Worm (Caenorhabditis elegans): ENCODE measurements around the gene F58G11.4.

DNA sequence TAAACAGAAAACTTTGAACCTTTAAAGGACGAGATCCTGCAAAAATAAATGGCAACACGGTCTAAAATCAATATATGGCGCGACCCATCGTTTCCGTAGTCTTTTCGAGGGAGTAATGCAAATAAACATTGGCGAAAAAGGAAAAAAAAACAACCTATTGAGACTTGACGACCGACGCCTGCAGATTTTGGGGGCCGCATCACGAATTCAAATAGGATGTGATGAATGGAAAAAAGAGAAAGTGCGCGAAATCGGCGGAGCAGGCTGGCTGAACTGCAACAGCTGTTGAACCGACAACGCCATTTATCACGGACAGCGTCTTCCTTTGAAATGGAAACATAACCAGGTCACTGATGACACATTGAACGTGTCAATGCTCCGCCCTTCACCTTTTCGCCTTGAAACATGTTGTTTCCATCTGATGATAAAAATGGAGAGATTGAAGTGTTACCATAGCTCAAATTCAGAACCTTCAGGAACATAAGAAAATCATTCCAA is 14.5 kb upstream of the F58G11.4 start:
- no peak for TF ChIP-seq snpc-4 (tag; optimal IDR thresholded peaks at IDR 0.05)
- TF ChIP-seq mls-2 (tag; optimal IDR thresholded peaks at IDR 0.05) = no peak
- no peak for TF ChIP-seq pha-4 (tag; optimal IDR thresholded peaks at IDR 0.05)
- TF ChIP-seq nhr-28 (tag; optimal IDR thresholded peaks at IDR 0.05) = no peak
- no peak for TF ChIP-seq nhr-76 (tag; optimal IDR thresholded peaks at IDR 0.05)
- TF ChIP-seq blmp-1 (tag; optimal IDR thresholded peaks at IDR 0.05) = no peak
- no peak for TF ChIP-seq nhr-12 (tag; optimal IDR thresholded peaks at IDR 0.05)
- TF ChIP-seq nhr-237 (tag; optimal IDR thresholded peaks at IDR 0.05) = no peak
- no peak for TF ChIP-seq lin-32 (GFP tag; optimal IDR thresholded peaks at IDR 0.05)

Measured in whole organism, mixed stage, embryonic.